Worm (Caenorhabditis elegans) whole organism, L3 larva: ENCODE results near the gene lgc-53.

Source experiments
- ZK546.5 ChIP-seq: sonication (generic microtip); optimal IDR thresholded peaks from 2 replicates; lab custom pipeline; 2017; ENCODE audit warnings: missing biosample characterization, missing genetic modification characterization
- ceh-16 ChIP-seq: sonication (generic microtip); optimal IDR thresholded peaks from 2 replicates; lab custom pipeline; 2017; ENCODE audit warnings: missing biosample characterization, missing genetic modification characterization
- ceh-82 ChIP-seq: fragments of 150-350 bp; optimal IDR thresholded peaks from 2 replicates; lab custom pipeline; 2014; ENCODE audit warnings: missing biosample characterization, missing genetic modification characterization
- egl-27 ChIP-seq: sonication (generic microtip); optimal IDR thresholded peaks from 4 replicates; lab custom pipeline; 2017; ENCODE audit warnings: missing biosample characterization, missing genetic modification reagents, missing genetic modification characterization
- elt-3 ChIP-seq, 3 experiments: fragments of 150-350 bp in 1 of 3; sonication (generic microtip) in 2 of 3; optimal IDR thresholded peaks; 2 replicates in 2 of 3; 4 replicates in 1 of 3; lab custom pipeline; 2014 to 2017; ENCODE audit warnings: missing biosample characterization in 3 of 3, missing genetic modification characterization in 3 of 3
- jun-1 ChIP-seq: fragments of 150-350 bp; optimal IDR thresholded peaks from 2 replicates; lab custom pipeline; 2014; ENCODE audit warnings: missing biosample characterization, missing genetic modification reagents, missing genetic modification characterization
- nhr-25 ChIP-seq: sonication (generic microtip); optimal IDR thresholded peaks from 2 replicates; lab custom pipeline; 2017; ENCODE audit warnings: missing biosample characterization, missing genetic modification characterization
- nhr-76 ChIP-seq: fragments of 150-350 bp; sonication (generic microtip); optimal IDR thresholded peaks from 5 replicates; lab custom pipeline; 2014; ENCODE audit warnings: missing biosample characterization, missing genetic modification characterization
- pha-4 ChIP-seq: fragments of 150-350 bp; optimal IDR thresholded peaks from 2 replicates; lab custom pipeline; 2014; ENCODE audit warnings: missing biosample characterization, missing genetic modification reagents, missing genetic modification characterization
- pqm-1 ChIP-seq: fragments of 150-350 bp; optimal IDR thresholded peaks from 2 replicates; lab custom pipeline; 2017; ENCODE audit warnings: missing biosample characterization, missing genetic modification characterization, inconsistent platforms
- sea-2 ChIP-seq: fragments of 150-350 bp; sonication (generic microtip); optimal IDR thresholded peaks from 4 replicates; lab custom pipeline; 2014; ENCODE audit warnings: missing biosample characterization, missing genetic modification reagents, missing genetic modification characterization
- unc-62 ChIP-seq: fragments of 150-350 bp; sonication (generic microtip); optimal IDR thresholded peaks from 4 replicates; lab custom pipeline; 2014; ENCODE audit warnings: missing biosample characterization, missing genetic modification reagents, missing genetic modification characterization
- ztf-4 ChIP-seq: fragments of 150-350 bp; optimal IDR thresholded peaks from 2 replicates; lab custom pipeline; 2014; ENCODE audit warnings: missing biosample characterization, missing genetic modification characterization

ce11 chrX:16711381-16711780 is at the start of gene lgc-53:
- TF ChIP-seq pqm-1 (tag; lab: Kevin White, UChicago) = no peak
- no peak for TF ChIP-seq nhr-25 (tag; lab: Kevin White, UChicago)
- no peak for TF ChIP-seq pha-4 (tag; lab: Kevin White, UChicago)
- no peak for TF ChIP-seq egl-27 (tag; lab: Kevin White, UChicago)
- TF ChIP-seq elt-3 (tag; optimal IDR thresholded peaks at IDR 0.05; lab: Kevin White, UChicago) = no peak
- TF ChIP-seq ceh-82 (tag; lab: Kevin White, UChicago) = no peak
- TF ChIP-seq ZK546.5 = no peak
- TF ChIP-seq jun-1 (tag; lab: Kevin White, UChicago) = no peak
- no peak for TF ChIP-seq sea-2 (GFP tag; lab: Kevin White, UChicago)
- TF ChIP-seq ceh-16 (tag; lab: Kevin White, UChicago) = no peak
- TF ChIP-seq nhr-76 (tag; lab: Kevin White, UChicago) = no peak
- no peak for TF ChIP-seq unc-62 (GFP tag; lab: Kevin White, UChicago)
- no peak for TF ChIP-seq ztf-4 (tag; lab: Kevin White, UChicago)
